Worm (Caenorhabditis elegans) whole organism, midembryonic: Measurements from ENCODE around the gene col-84.

Experiments
- T22C8.4 ChIP-seq: fragments of 200-800 bp; sonication (Bioruptor generic); IDR thresholded peaks from 2 replicates; pipeline ENCODE4 v1.3.6; 2022; ENCODE audit warnings: missing genetic modification characterization, missing compliant biosample characterization
- cog-1 ChIP-seq: sonication (generic microtip); optimal IDR thresholded peaks from 2 replicates; lab custom pipeline; 2016; ENCODE audit warnings: missing genetic modification characterization, missing compliant biosample characterization
- flt-1 ChIP-seq: fragments of 200-800 bp; sonication (Bioruptor generic); IDR thresholded peaks from 2 replicates; pipeline ENCODE4 v1.3.6; 2022; ENCODE audit warnings: missing genetic modification characterization, missing compliant biosample characterization
- klf-2 ChIP-seq: fragments of 200-800 bp; sonication (Bioruptor generic); conservative IDR thresholded peaks from 2 replicates; pipeline ENCODE4 v1.3.6; 2022; ENCODE audit warnings: missing genetic modification reagents, missing genetic modification characterization, missing compliant biosample characterization
- med-1 ChIP-seq: sonication (generic microtip); optimal IDR thresholded peaks from 2 replicates; lab custom pipeline; 2017; ENCODE audit warnings: missing genetic modification characterization, mild to moderate bottlenecking, missing compliant biosample characterization, antibody characterized with exemption, missing genetic modification reagents; ENCODE audit not compliant: insufficient read depth
- ref-1 ChIP-seq: fragments of 200-800 bp; sonication (Bioruptor generic); conservative IDR thresholded peaks from 2 replicates; pipeline ENCODE4 v1.3.6; 2022; ENCODE audit warnings: missing genetic modification reagents, missing genetic modification characterization, missing compliant biosample characterization
- tab-1 ChIP-seq: fragments of 200-800 bp; sonication (Bioruptor generic); IDR thresholded peaks from 2 replicates; pipeline ENCODE4 v1.3.6; 2022; ENCODE audit warnings: missing genetic modification characterization, missing compliant biosample characterization
- ztf-23 ChIP-seq: fragments of 200-800 bp; sonication (Bioruptor generic); IDR thresholded peaks from 2 replicates; pipeline ENCODE4 v1.3.6; 2022; ENCODE audit warnings: missing genetic modification reagents, missing genetic modification characterization, missing compliant biosample characterization
- ztf-29 ChIP-seq: fragments of 200-800 bp; sonication (Bioruptor generic); IDR thresholded peaks from 2 replicates; pipeline ENCODE4 v1.3.6; 2022; ENCODE audit warnings: missing genetic modification reagents, missing genetic modification characterization, missing compliant biosample characterization

DNA sequence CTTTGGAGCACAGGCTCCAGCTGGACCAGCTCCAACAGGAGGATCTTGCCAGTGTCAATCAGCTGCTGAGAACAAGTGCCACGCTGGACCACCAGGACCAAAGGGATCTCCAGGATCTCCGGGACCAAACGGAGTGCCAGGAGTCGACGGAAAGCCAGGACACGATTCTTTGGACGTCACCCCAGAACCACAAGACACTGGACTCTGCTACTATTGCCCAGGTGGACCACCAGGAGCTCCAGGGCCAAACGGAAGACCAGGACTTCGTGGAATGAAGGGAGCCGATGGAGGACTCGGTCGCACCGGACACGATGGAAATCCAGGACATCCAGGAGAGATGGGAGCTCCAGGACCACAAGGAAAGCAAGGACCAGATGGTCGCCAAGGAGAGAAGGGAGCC is 559 bp downstream of the col-84 start:
- TF ChIP-seq flt-1 (GFP tag; lab: Robert Waterston, UW): no peak
- TF ChIP-seq ztf-29 (GFP tag; lab: Robert Waterston, UW): no peak
- TF ChIP-seq cog-1 (tag; lab: Kevin White, UChicago): no peak
- TF ChIP-seq ref-1 (GFP tag; lab: Robert Waterston, UW): no peak
- TF ChIP-seq T22C8.4: no peak
- TF ChIP-seq ztf-23 (GFP tag; lab: Robert Waterston, UW): no peak
- no peak for TF ChIP-seq klf-2 (GFP tag; lab: Robert Waterston, UW)
- no peak for TF ChIP-seq tab-1
- no peak for TF ChIP-seq med-1 (GFP tag; lab: Kevin White, UChicago)
